Worm (Caenorhabditis elegans) whole organism, mixed stage, embryonic: ENCODE results near the gene Y57A10A.24.

Source experiments
- M03D4.4 ChIP-seq: sonication (generic microtip); optimal IDR thresholded peaks from 2 replicates; lab custom pipeline; 2017; ENCODE audit warnings: mild to moderate bottlenecking, missing genetic modification characterization, missing compliant biosample characterization
- bed-3 ChIP-seq: fragments of 200-800 bp; sonication (Bioruptor generic); optimal IDR thresholded peaks from 3 replicates; lab custom pipeline; 2018; ENCODE audit warnings: mild to moderate bottlenecking, missing genetic modification characterization, moderate library complexity, missing compliant biosample characterization
- blmp-1 ChIP-seq: fragments of 150-350 bp; optimal IDR thresholded peaks from 2 replicates; lab custom pipeline; 2014; ENCODE audit warnings: missing biosample characterization, missing genetic modification characterization
- ceh-39 ChIP-seq: fragments of 150-350 bp; optimal IDR thresholded peaks from 2 replicates; lab custom pipeline; 2014; ENCODE audit warnings: missing biosample characterization, missing genetic modification characterization
- ceh-43 ChIP-seq: fragments of 200-800 bp; sonication (Bioruptor generic); optimal IDR thresholded peaks from 2 replicates; lab custom pipeline; 2018; ENCODE audit warnings: mild to moderate bottlenecking, missing genetic modification characterization, moderate library complexity, missing compliant biosample characterization
- ces-1 ChIP-seq: fragments of 150-350 bp; optimal IDR thresholded peaks from 2 replicates; lab custom pipeline; 2014; ENCODE audit warnings: missing biosample characterization, missing genetic modification reagents, missing genetic modification characterization
- cnd-1 ChIP-seq: fragments of 200-800 bp; sonication (Bioruptor generic); optimal IDR thresholded peaks from 2 replicates; lab custom pipeline; 2018; ENCODE audit warnings: mild to moderate bottlenecking, missing genetic modification characterization, missing compliant biosample characterization
- drap-1 ChIP-seq: fragments of 200-800 bp; sonication (Bioruptor generic); optimal IDR thresholded peaks from 3 replicates; lab custom pipeline; 2018; ENCODE audit warnings: mild to moderate bottlenecking, missing genetic modification characterization, missing compliant biosample characterization
- elt-1 ChIP-seq: sonication (generic microtip); optimal IDR thresholded peaks from 2 replicates; lab custom pipeline; 2017; ENCODE audit warnings: missing genetic modification characterization, mild to moderate bottlenecking, missing compliant biosample characterization, antibody characterized with exemption, moderate library complexity, borderline replicate concordance; ENCODE audit not compliant: insufficient read depth
- elt-3 ChIP-seq: fragments of 150-350 bp; optimal IDR thresholded peaks from 2 replicates; lab custom pipeline; 2014; ENCODE audit warnings: missing biosample characterization, missing genetic modification characterization
- flh-1 ChIP-seq: fragments of 200-800 bp; sonication (Bioruptor generic); optimal IDR thresholded peaks from 2 replicates; lab custom pipeline; 2018; ENCODE audit warnings: mild to moderate bottlenecking, missing genetic modification characterization, moderate library complexity, missing compliant biosample characterization
- ham-2 ChIP-seq: fragments of 200-800 bp; sonication (Bioruptor generic); optimal IDR thresholded peaks from 2 replicates; lab custom pipeline; 2018; ENCODE audit warnings: mild to moderate bottlenecking, missing genetic modification characterization, missing compliant biosample characterization
- lin-13 ChIP-seq: fragments of 150-350 bp; optimal IDR thresholded peaks from 2 replicates; lab custom pipeline; 2014; ENCODE audit warnings: missing biosample characterization, missing genetic modification characterization
- lsy-2 ChIP-seq: fragments of 150-350 bp; optimal IDR thresholded peaks from 2 replicates; lab custom pipeline; 2014; ENCODE audit warnings: missing biosample characterization, missing genetic modification characterization
- mab-5 ChIP-seq: fragments of 150-350 bp; optimal IDR thresholded peaks from 2 replicates; lab custom pipeline; 2014; ENCODE audit warnings: missing biosample characterization, missing genetic modification characterization
- mep-1 ChIP-seq: fragments of 150-350 bp; optimal IDR thresholded peaks from 2 replicates; lab custom pipeline; 2017; ENCODE audit warnings: missing biosample characterization, missing genetic modification reagents, missing genetic modification characterization, inconsistent platforms
- mls-2 ChIP-seq: sonication (generic microtip); optimal IDR thresholded peaks from 2 replicates; lab custom pipeline; 2016; ENCODE audit warnings: mild to moderate bottlenecking, missing genetic modification characterization, moderate library complexity, missing compliant biosample characterization
- nhr-12 ChIP-seq: fragments of 150-350 bp; optimal IDR thresholded peaks from 2 replicates; lab custom pipeline; 2014; ENCODE audit warnings: missing biosample characterization, missing genetic modification characterization
- nhr-2 ChIP-seq: fragments of 150-350 bp; optimal IDR thresholded peaks from 2 replicates; lab custom pipeline; 2014; ENCODE audit warnings: missing biosample characterization, missing genetic modification characterization
- nhr-237 ChIP-seq: fragments of 150-350 bp; optimal IDR thresholded peaks from 2 replicates; lab custom pipeline; 2014; ENCODE audit warnings: missing biosample characterization, missing genetic modification characterization
- pha-4 ChIP-seq: fragments of 150-350 bp; optimal IDR thresholded peaks from 2 replicates; lab custom pipeline; 2018; ENCODE audit warnings: missing biosample characterization, missing genetic modification reagents, missing genetic modification characterization
- sem-2 ChIP-seq: fragments of 200-800 bp; sonication (Bioruptor generic); optimal IDR thresholded peaks from 2 replicates; lab custom pipeline; 2018; ENCODE audit warnings: mild to moderate bottlenecking, missing genetic modification characterization, missing compliant biosample characterization
- snpc-4 ChIP-seq: fragments of 150-350 bp; optimal IDR thresholded peaks from 2 replicates; lab custom pipeline; 2014; ENCODE audit warnings: missing biosample characterization, missing genetic modification characterization
- sptf-1 ChIP-seq: sonication (generic microtip); optimal IDR thresholded peaks from 2 replicates; lab custom pipeline; 2017; ENCODE audit warnings: mild to moderate bottlenecking, missing genetic modification characterization, moderate library complexity, missing compliant biosample characterization
- unc-120 ChIP-seq: sonication (generic microtip); optimal IDR thresholded peaks from 2 replicates; lab custom pipeline; 2017; ENCODE audit warnings: missing genetic modification characterization, missing compliant biosample characterization; ENCODE audit not compliant: poor library complexity, severe bottlenecking
- unc-62 ChIP-seq: fragments of 150-350 bp; optimal IDR thresholded peaks from 2 replicates; lab custom pipeline; 2014; ENCODE audit warnings: missing biosample characterization, missing genetic modification reagents, missing genetic modification characterization
- zip-8 ChIP-seq: fragments of 150-350 bp; optimal IDR thresholded peaks from 2 replicates; lab custom pipeline; 2014; ENCODE audit warnings: missing biosample characterization, missing genetic modification characterization
- ztf-11 ChIP-seq: fragments of 150-350 bp; optimal IDR thresholded peaks from 2 replicates; lab custom pipeline; 2014; ENCODE audit warnings: missing biosample characterization, missing genetic modification characterization

Y57A10A.24 gene

ce11 chrII:12262567-12262966 lies 19.8 kb downstream of the Y57A10A.24 start:
- no peak for TF ChIP-seq M03D4.4
- no peak for TF ChIP-seq snpc-4 (tag; lab: Kevin White, UChicago)
- TF ChIP-seq blmp-1 (tag; lab: Kevin White, UChicago) = no peak
- no peak for TF ChIP-seq pha-4
- TF ChIP-seq ham-2 (GFP tag; lab: Kevin White, UChicago) = peak; percentile 45
- TF ChIP-seq nhr-2 (tag; lab: Kevin White, UChicago) = peak; percentile 73
- TF ChIP-seq elt-1 (tag; lab: Kevin White, UChicago) = peak; percentile 46
- TF ChIP-seq unc-62 (GFP tag; lab: Kevin White, UChicago) = peak; percentile 61

ce11 chrII:12263971-12264554 lies 21.3 kb downstream of the Y57A10A.24 start, which contains the start of gene faxc-1:
faxc-1 (plus strand) TSS chrII:12264192.
- TF ChIP-seq ztf-11 (tag; lab: Kevin White, UChicago) (no peak), cnd-1 (tag; lab: Kevin White, UChicago) (no peak), blmp-1 (tag; lab: Kevin White, UChicago) (no peak), zip-8 (tag; lab: Kevin White, UChicago) (no peak), ceh-39 (tag; lab: Kevin White, UChicago) (no peak), unc-62 (GFP tag; lab: Kevin White, UChicago) (peak; percentile 48)

- no peak for TF ChIP-seq mab-5
- no peak for TF ChIP-seq zip-8 (tag; lab: Kevin White, UChicago)
- no peak for TF ChIP-seq elt-1 (tag; lab: Kevin White, UChicago)
- no peak for TF ChIP-seq drap-1 (GFP tag; lab: Kevin White, UChicago)
- no peak for TF ChIP-seq sptf-1 (tag; lab: Kevin White, UChicago)
- TF ChIP-seq unc-62 (GFP tag; lab: Kevin White, UChicago) = no peak
- no peak for TF ChIP-seq nhr-12 (tag; lab: Kevin White, UChicago)
- no peak for TF ChIP-seq ces-1 (GFP tag; lab: Kevin White, UChicago)
- TF ChIP-seq mep-1 (tag; lab: Kevin White, UChicago) = no peak
- TF ChIP-seq bed-3 (GFP tag; lab: Kevin White, UChicago) = no peak
- no peak for TF ChIP-seq M03D4.4
- no peak for TF ChIP-seq ceh-43 (GFP tag; lab: Kevin White, UChicago)
- TF ChIP-seq elt-3 (tag; lab: Kevin White, UChicago) = no peak
- TF ChIP-seq blmp-1 (tag; lab: Kevin White, UChicago) = no peak
- no peak for TF ChIP-seq lin-13 (tag; lab: Kevin White, UChicago)
- TF ChIP-seq lsy-2 = no peak
- TF ChIP-seq pha-4 = no peak
- TF ChIP-seq mls-2 = no peak
Observed at ce11 chrII:12264847-12265246, 22.1 kb downstream of the Y57A10A.24 start.

- TF ChIP-seq blmp-1 (tag; lab: Kevin White, UChicago) = no peak
Observed at ce11 chrII:12266145-12266544, 23.4 kb downstream of the Y57A10A.24 start, which contains the start of gene tric-1B.1. tric-1B.1 (minus strand) TSS chrII:12266245.

ce11 chrII:12266797-12267196 lies 24.1 kb downstream of the Y57A10A.24 start:
- TF ChIP-seq nhr-237 (tag; lab: Kevin White, UChicago) = no peak
- TF ChIP-seq flh-1 = no peak
- no peak for TF ChIP-seq unc-120 (tag; lab: Kevin White, UChicago)
- TF ChIP-seq ham-2 (GFP tag; lab: Kevin White, UChicago) = no peak
- no peak for TF ChIP-seq nhr-12 (tag; lab: Kevin White, UChicago)
- TF ChIP-seq cnd-1 (tag; lab: Kevin White, UChicago) = no peak
- TF ChIP-seq lsy-2 = no peak
- TF ChIP-seq snpc-4 (tag; lab: Kevin White, UChicago) = no peak
- no peak for TF ChIP-seq mls-2
- no peak for TF ChIP-seq nhr-2 (tag; lab: Kevin White, UChicago)
- no peak for TF ChIP-seq sem-2 (GFP tag; lab: Kevin White, UChicago)
- TF ChIP-seq ztf-11 (tag; lab: Kevin White, UChicago) = no peak
- no peak for TF ChIP-seq blmp-1 (tag; lab: Kevin White, UChicago)
- TF ChIP-seq elt-1 (tag; lab: Kevin White, UChicago) = no peak
- TF ChIP-seq ceh-39 (tag; lab: Kevin White, UChicago) = no peak
- TF ChIP-seq, all 35 proteins: peak for 0
